Worm (Caenorhabditis elegans) whole organism, early embryonic: ENCODE results near the gene ttbk-2.2.

Experiments used
- B0310.2 ChIP-seq: sonication (generic microtip); optimal IDR thresholded peaks from 2 replicates; lab custom pipeline; 2016; ENCODE audit warnings: mild to moderate bottlenecking, missing genetic modification characterization, missing compliant biosample characterization
- aly-1 ChIP-seq: sonication (generic microtip); optimal IDR thresholded peaks from 2 replicates; lab custom pipeline; 2016; ENCODE audit warnings: missing genetic modification characterization, missing compliant biosample characterization
- ama-1 ChIP-seq: fragments of 150-350 bp; optimal IDR thresholded peaks from 2 replicates; lab custom pipeline; 2014
- flt-1 ChIP-seq: fragments of 200-800 bp; sonication (Bioruptor generic); IDR thresholded peaks from 2 replicates; pipeline ENCODE4 v1.3.6; 2022; ENCODE audit warnings: missing genetic modification characterization, missing compliant biosample characterization
- hmbx-1 ChIP-seq: sonication (generic microtip); optimal IDR thresholded peaks from 2 replicates; lab custom pipeline; 2016; ENCODE audit warnings: mild to moderate bottlenecking, missing genetic modification characterization, missing compliant biosample characterization
- hnd-1 ChIP-seq: sonication (generic microtip); optimal IDR thresholded peaks from 2 replicates; lab custom pipeline; 2016; ENCODE audit warnings: missing genetic modification characterization, missing compliant biosample characterization
- sea-1 ChIP-seq: fragments of 200-800 bp; sonication (Bioruptor generic); conservative IDR thresholded peaks from 2 replicates; pipeline ENCODE4 v1.3.6; 2022; ENCODE audit warnings: missing genetic modification characterization, missing compliant biosample characterization
- tbx-37 ChIP-seq: fragments of 200-800 bp; sonication (Bioruptor generic); conservative IDR thresholded peaks from 2 replicates; pipeline ENCODE4 v1.3.6; 2022; ENCODE audit warnings: missing genetic modification reagents, missing genetic modification characterization, missing compliant biosample characterization

ce11 chrIV:5101945-5102344 lies 35.2 kb upstream of the ttbk-2.2 start:
- TF ChIP-seq flt-1 (GFP tag; lab: Robert Waterston, UW) (no peak), tbx-37 (GFP tag; lab: Robert Waterston, UW) (no peak), ama-1 (no peak), hnd-1 (no peak), aly-1 (no peak), sea-1 (GFP tag; lab: Robert Waterston, UW) (no peak), B0310.2 (tag; lab: Kevin White, UChicago) (no peak), hmbx-1 (tag; lab: Kevin White, UChicago) (no peak)
